1 fruit fly cellular context compared by ENCODE assay signal in genomic region chrX:16683765-16684164, dm6.
A peak's percentile ranks its signal among the peaks of the same experiment; 100 is the strongest.
TF ChIP-seq lines count a peak whose summit lies in the region.

Gene Axs, minus strand, starts transcription at chrX:16683895.

TF ChIP-seq in whole organism, embryonic, 481 proteins besides CTCF, POLR2A, EP300 and RAD21 (continued from another document):
- TF ChIP-seq phol (tag; optimal IDR thresholded peaks at IDR 0.05; lab: Kevin White, UChicago), result peak; percentile 45
- no peak for TF ChIP-seq lab (GFP tag; optimal IDR thresholded peaks at IDR 0.05; lab: Kevin White, UChicago)
- TF ChIP-seq CG13624 (GFP tag; optimal IDR thresholded peaks at IDR 0.05; lab: Kevin White, UChicago), result peak; percentile 6
- TF ChIP-seq NFAT (GFP tag; IDR thresholded peaks at IDR 0.05; lab: Robert Waterston, UW), result peak; percentile 40; the same call in 1 of the 2 replicates
- peak; percentile 79 for TF ChIP-seq bbx (GFP tag; IDR thresholded peaks at IDR 0.05; lab: Robert Waterston, UW; ENCODE audit: partially characterized antibody)
- peak; percentile 16 for TF ChIP-seq jumu (GFP tag; optimal IDR thresholded peaks at IDR 0.05; lab: Kevin White, UChicago)
- peak; percentile 64 for TF ChIP-seq stwl (tag; optimal IDR thresholded peaks at IDR 0.05; lab: Kevin White, UChicago)
- TF ChIP-seq CG2712 (tag; optimal IDR thresholded peaks at IDR 0.05; lab: Kevin White, UChicago), result peak; percentile 20
- no peak for TF ChIP-seq en (GFP tag; optimal IDR thresholded peaks at IDR 0.05; lab: Kevin White, UChicago)
- peak; percentile 51 for TF ChIP-seq Atf3 (GFP tag; optimal IDR thresholded peaks at IDR 0.05; lab: Kevin White, UChicago)
- TF ChIP-seq Hr78 (GFP tag; optimal IDR thresholded peaks at IDR 0.05; lab: Kevin White, UChicago), result no peak
- peak; percentile 81 for TF ChIP-seq Ets97D (GFP tag; optimal IDR thresholded peaks at IDR 0.05; lab: Kevin White, UChicago)
- TF ChIP-seq CG12769 (tag; optimal IDR thresholded peaks at IDR 0.05; lab: Kevin White, UChicago), result peak; percentile 16
- TF ChIP-seq row (GFP tag; IDR thresholded peaks at IDR 0.05; lab: Robert Waterston, UW), result peak; percentile 49; the same call in 1 of the 3 replicates
- TF ChIP-seq sna (GFP tag; IDR thresholded peaks at IDR 0.05; lab: Robert Waterston, UW; ENCODE audit: partially characterized antibody), result peak; percentile 55
- TF ChIP-seq Lim3 (GFP tag; IDR thresholded peaks at IDR 0.05; lab: Robert Waterston, UW), result no peak
- TF ChIP-seq CG4282 (GFP tag; optimal IDR thresholded peaks at IDR 0.05; lab: Kevin White, UChicago), result no peak
- TF ChIP-seq pum (GFP tag; optimal IDR thresholded peaks at IDR 0.05; lab: Kevin White, UChicago), result peak; percentile 9
- TF ChIP-seq unc-4 (GFP tag; IDR thresholded peaks at IDR 0.05; lab: Robert Waterston, UW; ENCODE audit: partially characterized antibody), result peak; percentile 64
- TF ChIP-seq Hr51 (GFP tag; optimal IDR thresholded peaks at IDR 0.05; lab: Kevin White, UChicago), result peak in 1 of 2 experiments; percentile 3
- no peak for TF ChIP-seq CG12071 (GFP tag; optimal IDR thresholded peaks at IDR 0.05; lab: Kevin White, UChicago)
- peak; percentile 86 for TF ChIP-seq CG42726 (GFP tag; IDR thresholded peaks at IDR 0.05; lab: Robert Waterston, UW; ENCODE audit: partially characterized antibody)
- TF ChIP-seq Lhr (GFP tag; optimal IDR thresholded peaks at IDR 0.05; lab: Kevin White, UChicago), result peak; percentile 77
- peak; percentile 56 for TF ChIP-seq lilli (GFP tag; optimal IDR thresholded peaks at IDR 0.05; lab: Kevin White, UChicago)
- peak; percentile 69 for TF ChIP-seq scrt (GFP tag; optimal IDR thresholded peaks at IDR 0.05; lab: Kevin White, UChicago)
- TF ChIP-seq cwo (GFP tag; optimal IDR thresholded peaks at IDR 0.05; lab: Kevin White, UChicago), result no peak
- TF ChIP-seq CG3995 (GFP tag; optimal IDR thresholded peaks at IDR 0.05; lab: Kevin White, UChicago), result peak; percentile 62
- peak; percentile 44; the same call in 1 of the 3 replicates for TF ChIP-seq Doc3 (GFP tag; IDR thresholded peaks at IDR 0.05; lab: Robert Waterston, UW; ENCODE audit: partially characterized antibody)
- TF ChIP-seq Trl (optimal IDR thresholded peaks at IDR 0.05; lab: Kevin White, UChicago), result no peak
- no peak for TF ChIP-seq Trl (GFP tag; optimal IDR thresholded peaks at IDR 0.05; lab: Kevin White, UChicago)
- no peak for TF ChIP-seq crc (GFP tag; optimal IDR thresholded peaks at IDR 0.05; lab: Kevin White, UChicago)
- no peak for TF ChIP-seq odd (GFP tag; optimal IDR thresholded peaks at IDR 0.05; lab: Kevin White, UChicago)
- TF ChIP-seq Hsf (GFP tag; optimal IDR thresholded peaks at IDR 0.05; lab: Kevin White, UChicago), result no peak
- TF ChIP-seq C15 (GFP tag; IDR thresholded peaks at IDR 0.05; lab: Robert Waterston, UW), result no peak
- no peak for TF ChIP-seq Atf6 (GFP tag; IDR thresholded peaks at IDR 0.05; lab: Robert Waterston, UW)
- no peak for TF ChIP-seq CG17328 (GFP tag; IDR thresholded peaks at IDR 0.05; lab: Robert Waterston, UW)
- TF ChIP-seq GATAe (GFP tag; conservative IDR thresholded peaks at IDR 0.05; lab: Robert Waterston, UW), result no peak
- peak in 1 of 2 experiments; percentile 31 for TF ChIP-seq Dfd (GFP tag; optimal IDR thresholded peaks at IDR 0.05; lab: Kevin White, UChicago)
- TF ChIP-seq CG17385 (GFP tag; optimal IDR thresholded peaks at IDR 0.05; lab: Kevin White, UChicago), result peak; percentile 78
- TF ChIP-seq Eip74EF (GFP tag; optimal IDR thresholded peaks at IDR 0.05; lab: Kevin White, UChicago), result peak in 1 of 2 experiments; percentile 81
- peak; percentile 62 for TF ChIP-seq CG11504 (tag; optimal IDR thresholded peaks at IDR 0.05; lab: Kevin White, UChicago)
- peak; percentile 25 for TF ChIP-seq CG30403 (GFP tag; optimal IDR thresholded peaks at IDR 0.05; lab: Kevin White, UChicago)
- no peak for TF ChIP-seq Six4 (GFP tag; optimal IDR thresholded peaks at IDR 0.05; lab: Kevin White, UChicago)
- no peak for TF ChIP-seq sima (GFP tag; optimal IDR thresholded peaks at IDR 0.05; lab: Kevin White, UChicago)
- peak; percentile 15 for TF ChIP-seq Atf-2 (GFP tag; optimal IDR thresholded peaks at IDR 0.05; lab: Kevin White, UChicago)
- TF ChIP-seq CG1603 (tag; optimal IDR thresholded peaks at IDR 0.05; lab: Kevin White, UChicago), result peak; percentile 66
- no peak for TF ChIP-seq CG15269 (tag; optimal IDR thresholded peaks at IDR 0.05; lab: Kevin White, UChicago)
- TF ChIP-seq CG8924 (tag; optimal IDR thresholded peaks at IDR 0.05; lab: Kevin White, UChicago), result peak; percentile 35
- TF ChIP-seq CG30020 (tag; optimal IDR thresholded peaks at IDR 0.05; lab: Kevin White, UChicago), result peak; percentile 4
- TF ChIP-seq ewg (GFP tag; optimal IDR thresholded peaks at IDR 0.05; lab: Kevin White, UChicago), result peak; percentile 47
- no peak for TF ChIP-seq CG9797 (GFP tag; optimal IDR thresholded peaks at IDR 0.05; lab: Kevin White, UChicago)
- TF ChIP-seq slbo (GFP tag; IDR thresholded peaks at IDR 0.05; lab: Robert Waterston, UW), result peak; percentile 52
- peak; percentile 76 for TF ChIP-seq sens (GFP tag; lab: Kevin White, UChicago)
- peak in 1 of 2 experiments; percentile 59 for TF ChIP-seq Pdp1 (GFP tag; optimal IDR thresholded peaks at IDR 0.05; lab: Kevin White, UChicago)
- peak; percentile 24 for TF ChIP-seq HmgD (GFP tag; optimal IDR thresholded peaks at IDR 0.05; lab: Kevin White, UChicago)
- peak; percentile 74 for TF ChIP-seq tna (GFP tag; IDR thresholded peaks at IDR 0.05; lab: Robert Waterston, UW; ENCODE audit: partially characterized antibody)
- TF ChIP-seq nmo (GFP tag; optimal IDR thresholded peaks at IDR 0.05; lab: Kevin White, UChicago), result peak; percentile 63
- TF ChIP-seq ab (GFP tag; optimal IDR thresholded peaks at IDR 0.05; lab: Kevin White, UChicago), result no peak
- no peak for TF ChIP-seq CG30431 (GFP tag; optimal IDR thresholded peaks at IDR 0.05; lab: Kevin White, UChicago)
- TF ChIP-seq Antp (GFP tag; optimal IDR thresholded peaks at IDR 0.05; lab: Kevin White, UChicago), result peak; percentile 45
- TF ChIP-seq CG6765 (GFP tag; optimal IDR thresholded peaks at IDR 0.05; lab: Kevin White, UChicago), result no peak
- TF ChIP-seq pho (GFP tag; optimal IDR thresholded peaks at IDR 0.05; lab: Kevin White, UChicago), result peak; percentile 1
- TF ChIP-seq Xbp1 (GFP tag; optimal IDR thresholded peaks at IDR 0.05; lab: Kevin White, UChicago), result peak; percentile 57
- TF ChIP-seq CG12659 (GFP tag; optimal IDR thresholded peaks at IDR 0.05; lab: Kevin White, UChicago), result peak; percentile 50
- TF ChIP-seq Dad (GFP tag; optimal IDR thresholded peaks at IDR 0.05; lab: Kevin White, UChicago), result peak; percentile 20
- no peak for TF ChIP-seq CG4730 (GFP tag; IDR thresholded peaks at IDR 0.05; lab: Robert Waterston, UW)
- TF ChIP-seq HLH4C (GFP tag; IDR thresholded peaks at IDR 0.05; lab: Robert Waterston, UW; ENCODE audit: partially characterized antibody), result peak; percentile 48; the same call in 2 of the 3 replicates
- no peak for TF ChIP-seq CG12236 (GFP tag; optimal IDR thresholded peaks at IDR 0.05; lab: Kevin White, UChicago)
- peak; percentile 92 for TF ChIP-seq Ets65A (GFP tag; lab: Kevin White, UChicago)
- TF ChIP-seq CG3726 (GFP tag; IDR thresholded peaks at IDR 0.05; lab: Robert Waterston, UW), result no peak
- TF ChIP-seq ci (GFP tag; IDR thresholded peaks at IDR 0.05; lab: Robert Waterston, UW), result peak; percentile 21; the same call in 1 of the 3 replicates
- no peak for TF ChIP-seq Max (GFP tag; optimal IDR thresholded peaks at IDR 0.05; lab: Kevin White, UChicago)
- no peak for TF ChIP-seq klu (GFP tag; IDR thresholded peaks at IDR 0.05; lab: Robert Waterston, UW)
- peak; percentile 69 for TF ChIP-seq CG16813 (GFP tag; IDR thresholded peaks at IDR 0.05; lab: Robert Waterston, UW; ENCODE audit: partially characterized antibody)
- peak; percentile 36 for TF ChIP-seq gfzf (GFP tag; optimal IDR thresholded peaks at IDR 0.05; lab: Kevin White, UChicago)
